Worm (Caenorhabditis elegans) whole organism, early embryonic: ENCODE data around the gene pyc-1.

Experiments
- B0310.2 ChIP-seq: sonication (generic microtip); optimal IDR thresholded peaks from 2 replicates; lab custom pipeline; 2016; ENCODE audit warnings: mild to moderate bottlenecking, missing genetic modification characterization, missing compliant biosample characterization
- ama-1 ChIP-seq: fragments of 150-350 bp; optimal IDR thresholded peaks from 2 replicates; lab custom pipeline; 2014
- ceh-36 ChIP-seq: sonication (generic microtip); optimal IDR thresholded peaks from 2 replicates; lab custom pipeline; 2016; ENCODE audit warnings: missing genetic modification characterization, inconsistent platforms, missing compliant biosample characterization
- hmg-4 ChIP-seq: fragments of 200-800 bp; sonication (Bioruptor generic); optimal IDR thresholded peaks from 2 replicates; lab custom pipeline; 2018; ENCODE audit warnings: mild to moderate bottlenecking, missing genetic modification characterization, missing compliant biosample characterization
- sea-1 ChIP-seq: fragments of 200-800 bp; sonication (Bioruptor generic); conservative IDR thresholded peaks from 2 replicates; pipeline ENCODE4 v1.3.6; 2022; ENCODE audit warnings: missing genetic modification characterization, missing compliant biosample characterization

DNA sequence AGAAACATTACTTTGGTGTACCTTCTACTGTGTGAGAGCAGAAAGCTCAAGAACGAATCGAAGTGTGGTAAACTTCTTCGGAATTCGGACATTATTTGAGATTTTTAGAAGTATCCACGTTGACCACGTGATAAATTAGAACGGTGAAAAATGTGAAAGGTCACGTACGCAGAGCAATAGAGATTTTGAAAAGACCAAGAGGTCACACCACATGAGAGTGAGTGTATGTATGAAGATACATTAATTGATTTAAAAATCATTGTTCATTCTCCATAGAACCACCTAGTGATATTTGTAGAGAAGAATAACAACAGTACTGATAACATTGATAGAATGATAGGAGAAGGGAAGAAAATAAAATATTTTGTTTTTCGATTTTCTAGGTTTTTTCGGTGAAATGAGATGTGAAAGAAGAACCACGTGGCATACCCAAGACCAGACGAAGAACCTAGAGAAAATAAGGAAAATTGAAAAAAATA, at the start of gene pyc-1:
- TF ChIP-seq ceh-36 (tag; lab: Kevin White, UChicago): no peak
- TF ChIP-seq sea-1 (GFP tag; lab: Robert Waterston, UW): no peak
- TF ChIP-seq hmg-4 (GFP tag; lab: Kevin White, UChicago): no peak
- no peak for TF ChIP-seq B0310.2 (tag; lab: Kevin White, UChicago)
- no peak for TF ChIP-seq ama-1 (lab: Kevin White, UChicago)
